Worm (Caenorhabditis elegans) whole organism, L1 larva: ENCODE measurements around the gene lips-12.
A peak's percentile ranks its signal among the peaks of the same experiment; 100 is the strongest.

Experiments used
- C04F5.9 ChIP-seq: sonication (generic microtip); optimal IDR thresholded peaks from 2 replicates; lab custom pipeline; 2016; ENCODE audit warnings: missing genetic modification characterization, missing compliant biosample characterization
- C16A3.4 ChIP-seq: fragments of 150-350 bp; optimal IDR thresholded peaks from 2 replicates; lab custom pipeline; 2014; ENCODE audit warnings: missing biosample characterization, missing genetic modification characterization
- F16B12.6 ChIP-seq: fragments of 150-350 bp; optimal IDR thresholded peaks from 2 replicates; lab custom pipeline; 2014; ENCODE audit warnings: missing biosample characterization, missing genetic modification characterization
- Y116A8C.19 ChIP-seq: sonication (generic microtip); optimal IDR thresholded peaks from 2 replicates; lab custom pipeline; 2016; ENCODE audit warnings: missing compliant biosample characterization, missing genetic modification characterization, borderline replicate concordance
- alr-1 ChIP-seq: fragments of 200-800 bp; sonication (Bioruptor generic); optimal IDR thresholded peaks from 2 replicates; lab custom pipeline; 2018; ENCODE audit warnings: borderline replicate concordance, mild to moderate bottlenecking, missing genetic modification characterization, missing compliant biosample characterization
- aly-2 ChIP-seq: fragments of 150-350 bp; optimal IDR thresholded peaks from 2 replicates; lab custom pipeline; 2014; ENCODE audit warnings: missing biosample characterization, missing genetic modification characterization
- blmp-1 ChIP-seq: fragments of 150-350 bp; optimal IDR thresholded peaks from 2 replicates; lab custom pipeline; 2014; ENCODE audit warnings: missing biosample characterization, missing genetic modification characterization
- ceh-63 ChIP-seq: fragments of 200-800 bp; sonication (Bioruptor generic); optimal IDR thresholded peaks from 2 replicates; lab custom pipeline; 2018; ENCODE audit warnings: mild to moderate bottlenecking, missing genetic modification characterization, missing compliant biosample characterization
- ceh-82 ChIP-seq, 3 experiments: fragments of 150-350 bp in 1 of 3; sonication (generic microtip) in 2 of 3; optimal IDR thresholded peaks; 2 replicates each; lab custom pipeline; 2014 to 2017; ENCODE audit warnings: missing biosample characterization in 3 of 3, missing genetic modification characterization in 3 of 3
- efl-1 ChIP-seq, 4 experiments: fragments of 150-350 bp; optimal IDR thresholded peaks in 3 of 4; peaks in 1 of 4; 1 replicate in 1 of 4; 2 replicates in 3 of 4; lab custom pipeline; 2014; ENCODE audit warnings: missing biosample characterization in 2 of 4, missing genetic modification characterization in 2 of 4, missing genetic modification reagents in 2 of 4
- efl-3 ChIP-seq: fragments of 200-800 bp; sonication (Bioruptor generic); optimal IDR thresholded peaks from 2 replicates; lab custom pipeline; 2018; ENCODE audit warnings: mild to moderate bottlenecking, missing genetic modification characterization, missing compliant biosample characterization
- egl-13 ChIP-seq: sonication (generic microtip); optimal IDR thresholded peaks from 2 replicates; lab custom pipeline; 2016; ENCODE audit warnings: missing genotype, missing genetic modification reagents, missing genetic modification characterization, missing compliant biosample characterization
- elt-2 ChIP-seq: sonication (generic microtip); optimal IDR thresholded peaks from 2 replicates; lab custom pipeline; 2016; ENCODE audit warnings: missing genetic modification characterization, mild to moderate bottlenecking, inconsistent platforms, missing compliant biosample characterization, missing genetic modification reagents
- elt-3 ChIP-seq, 6 experiments: fragments of 150-350 bp in 1 of 6; sonication (generic microtip); optimal IDR thresholded peaks; 2 replicates each; lab custom pipeline; 2017 to 2018; ENCODE audit warnings: missing biosample characterization in 6 of 6, missing genetic modification characterization in 6 of 6, inconsistent platforms in 1 of 6
- grh-1 ChIP-seq: fragments of 200-800 bp; sonication (Bioruptor generic); IDR thresholded peaks from 2 replicates; pipeline ENCODE4 v1.3.6; 2022; ENCODE audit warnings: missing genetic modification reagents, missing genetic modification characterization, missing compliant biosample characterization
- lin-14 ChIP-seq: fragments of 200-800 bp; sonication (Bioruptor generic); optimal IDR thresholded peaks from 2 replicates; lab custom pipeline; 2018; ENCODE audit warnings: mild to moderate bottlenecking, missing genetic modification characterization, moderate library complexity, missing compliant biosample characterization
- lin-15B ChIP-seq: fragments of 150-350 bp; sonication (generic microtip); optimal IDR thresholded peaks from 3 replicates; lab custom pipeline; 2014; ENCODE audit warnings: missing biosample characterization, missing genetic modification characterization
- lin-35 ChIP-seq, 2 experiments: fragments of 150-350 bp; optimal IDR thresholded peaks; 2 replicates each; lab custom pipeline; 2014; ENCODE audit warnings: missing biosample characterization in 2 of 2, missing genetic modification characterization in 2 of 2, missing genetic modification reagents in 2 of 2
- lir-3 ChIP-seq: sonication (generic microtip); optimal IDR thresholded peaks from 2 replicates; lab custom pipeline; 2016; ENCODE audit warnings: mild to moderate bottlenecking, missing genetic modification characterization, moderate library complexity, missing compliant biosample characterization; ENCODE audit not compliant: poor library complexity
- mab-9 ChIP-seq: fragments of 200-800 bp; sonication (Bioruptor generic); IDR thresholded peaks from 2 replicates; pipeline ENCODE4 v1.3.6; 2022; ENCODE audit warnings: missing genetic modification reagents, missing genetic modification characterization, missing compliant biosample characterization
- mef-2 ChIP-seq: fragments of 150-350 bp; optimal IDR thresholded peaks from 2 replicates; lab custom pipeline; 2014; ENCODE audit warnings: missing biosample characterization, missing genetic modification characterization
- mep-1 ChIP-seq: fragments of 150-350 bp; optimal IDR thresholded peaks from 2 replicates; lab custom pipeline; 2014; ENCODE audit warnings: missing biosample characterization, missing genetic modification characterization
- nhr-12 ChIP-seq: sonication (generic microtip); optimal IDR thresholded peaks from 2 replicates; lab custom pipeline; 2017; ENCODE audit warnings: missing biosample characterization, missing genetic modification characterization
- nhr-19 ChIP-seq: fragments of 200-800 bp; sonication (Bioruptor generic); conservative IDR thresholded peaks from 2 replicates; pipeline ENCODE4 v1.3.6; 2022; ENCODE audit warnings: missing genetic modification characterization, missing compliant biosample characterization
- nhr-20 ChIP-seq: sonication (generic microtip); optimal IDR thresholded peaks from 2 replicates; lab custom pipeline; 2016; ENCODE audit warnings: mild to moderate bottlenecking, missing genetic modification characterization, missing compliant biosample characterization
- nhr-237 ChIP-seq: fragments of 150-350 bp; optimal IDR thresholded peaks from 2 replicates; lab custom pipeline; 2014; ENCODE audit warnings: missing biosample characterization, missing genetic modification characterization
- nhr-28 ChIP-seq: fragments of 150-350 bp; optimal IDR thresholded peaks from 2 replicates; lab custom pipeline; 2014; ENCODE audit warnings: missing biosample characterization, missing genetic modification characterization
- nhr-47 ChIP-seq: sonication (generic microtip); optimal IDR thresholded peaks from 2 replicates; lab custom pipeline; 2016; ENCODE audit warnings: mild to moderate bottlenecking, missing genetic modification characterization, moderate library complexity, missing compliant biosample characterization
- nhr-71 ChIP-seq: sonication (generic microtip); optimal IDR thresholded peaks from 2 replicates; lab custom pipeline; 2016; ENCODE audit warnings: mild to moderate bottlenecking, missing genetic modification characterization, moderate library complexity, missing compliant biosample characterization
- nhr-77 ChIP-seq: fragments of 150-350 bp; optimal IDR thresholded peaks from 2 replicates; lab custom pipeline; 2014; ENCODE audit warnings: missing biosample characterization, missing genetic modification characterization
- nhr-85 ChIP-seq: sonication (generic microtip); peaks from one replicate; lab custom pipeline; 2016; ENCODE audit warnings: missing genetic modification characterization, inconsistent platforms, missing compliant biosample characterization
- pqm-1 ChIP-seq: sonication (generic microtip); optimal IDR thresholded peaks from 3 replicates; lab custom pipeline; 2017; ENCODE audit warnings: missing biosample characterization, missing genetic modification characterization
- rnt-1 ChIP-seq: sonication (generic microtip); optimal IDR thresholded peaks from 2 replicates; lab custom pipeline; 2016; ENCODE audit warnings: mild to moderate bottlenecking, missing genetic modification characterization, moderate library complexity, missing compliant biosample characterization
- snpc-4 ChIP-seq: fragments of 150-350 bp; optimal IDR thresholded peaks from 2 replicates; lab custom pipeline; 2014; ENCODE audit warnings: missing biosample characterization, missing genetic modification characterization
- tbx-2 ChIP-seq: sonication (generic microtip); optimal IDR thresholded peaks from 2 replicates; lab custom pipeline; 2016; ENCODE audit warnings: missing genetic modification characterization, missing compliant biosample characterization
- tlp-1 ChIP-seq: fragments of 150-350 bp; optimal IDR thresholded peaks from 2 replicates; lab custom pipeline; 2014; ENCODE audit warnings: missing biosample characterization, missing genetic modification characterization
- unc-30 ChIP-seq: sonication (generic microtip); optimal IDR thresholded peaks from 2 replicates; lab custom pipeline; 2017; ENCODE audit warnings: missing biosample characterization, missing genetic modification characterization
- unc-98 ChIP-seq: fragments of 200-800 bp; sonication (Bioruptor generic); IDR thresholded peaks from 2 replicates; pipeline ENCODE4 v1.3.6; 2022; ENCODE audit warnings: missing genetic modification characterization, missing compliant biosample characterization
- ztf-11 ChIP-seq, 2 experiments: sonication (generic microtip); optimal IDR thresholded peaks; 2 replicates each; lab custom pipeline; 2016 to 2017; ENCODE audit warnings: missing genetic modification characterization in 2 of 2, missing biosample characterization in 1 of 2, missing compliant biosample characterization in 1 of 2

The lips-12 gene

DNA sequence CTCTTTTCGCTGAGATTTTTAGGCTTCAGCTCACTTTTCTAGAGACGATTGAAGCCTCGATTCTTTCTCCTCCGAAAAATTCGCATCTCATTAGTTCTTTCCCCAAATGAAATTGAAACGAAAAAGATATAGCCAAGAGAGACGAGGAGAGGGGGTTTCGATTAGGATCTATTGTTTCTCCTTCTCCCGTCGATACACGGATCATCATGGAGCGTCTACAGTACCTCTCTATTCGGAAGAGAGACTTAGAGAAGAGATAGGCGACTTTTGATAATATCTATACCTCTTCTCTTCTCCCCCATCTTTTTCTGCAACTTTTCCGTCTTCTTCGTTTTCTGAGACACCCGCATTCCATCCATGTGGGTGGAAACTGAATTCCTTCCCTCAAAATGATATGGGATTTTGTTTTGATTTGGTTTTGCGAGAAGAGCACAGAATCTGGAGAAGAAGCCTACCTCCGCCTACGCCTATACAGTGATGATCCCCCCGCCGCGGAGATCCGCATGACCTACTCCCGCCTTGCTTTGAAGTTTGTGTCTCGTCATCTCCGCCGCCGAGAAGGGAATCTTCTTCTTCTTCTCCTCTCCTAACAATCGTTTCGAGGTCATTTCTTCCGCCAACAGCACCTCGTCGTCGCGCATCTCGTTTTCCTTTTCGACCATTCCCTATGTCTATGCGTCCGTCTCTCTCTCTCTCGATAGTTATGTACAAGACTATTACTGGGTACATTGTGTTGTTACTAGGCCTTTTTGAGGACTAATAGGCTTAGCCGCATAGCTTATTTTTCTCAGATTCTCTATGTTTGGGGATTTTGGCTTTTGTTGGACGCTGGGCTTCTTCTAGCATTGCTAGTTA, 27.9 kb upstream of the lips-12 start (continued):
- TF ChIP-seq lin-35 (GFP tag; optimal IDR thresholded peaks at IDR 0.05; lab: Kevin White, UChicago), result peak in 1 of 2 experiments; percentile 14
- TF ChIP-seq ceh-63, result no peak
- no peak for TF ChIP-seq lir-3
- no peak for TF ChIP-seq mab-9 (GFP tag; lab: Robert Waterston, UW)
- no peak for TF ChIP-seq C04F5.9
- peak; percentile 46 for TF ChIP-seq mep-1 (tag; lab: Kevin White, UChicago)
- TF ChIP-seq unc-98 (GFP tag; lab: Robert Waterston, UW), result no peak
- peak; percentile 67 for TF ChIP-seq nhr-85 (tag; lab: Kevin White, UChicago)
- no peak for TF ChIP-seq alr-1
- no peak for TF ChIP-seq tbx-2 (tag; lab: Kevin White, UChicago)

DNA sequence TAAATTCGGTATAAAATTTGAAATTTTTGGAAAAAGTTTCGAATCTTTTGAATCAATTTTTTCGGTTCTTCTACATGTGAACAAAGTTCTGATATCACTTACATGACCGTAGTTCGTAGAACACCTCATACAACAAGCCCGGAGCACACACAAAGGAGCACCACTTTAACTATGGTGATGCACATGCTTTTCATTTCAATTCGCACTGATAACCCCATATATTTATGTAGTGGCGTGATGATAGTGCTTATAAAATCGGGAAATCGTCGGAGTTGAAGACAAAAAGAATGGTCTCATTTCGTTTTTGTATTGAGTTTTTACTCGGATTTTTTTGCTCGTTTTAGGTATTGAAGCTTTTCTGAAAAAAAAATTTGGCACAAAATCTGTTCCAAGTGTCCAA, 26.7 kb upstream of the lips-12 start, which contains the start of gene W09B6.4:
W09B6.4 (minus strand) TSS at position 151 of the 400 bp plus-strand sequence.
- TF ChIP-seq pqm-1 (tag; lab: Kevin White, UChicago), result peak; percentile 7
- no peak for TF ChIP-seq aly-2 (tag; lab: Kevin White, UChicago)
- TF ChIP-seq elt-2 (tag; lab: Kevin White, UChicago), result peak; percentile 31

DNA sequence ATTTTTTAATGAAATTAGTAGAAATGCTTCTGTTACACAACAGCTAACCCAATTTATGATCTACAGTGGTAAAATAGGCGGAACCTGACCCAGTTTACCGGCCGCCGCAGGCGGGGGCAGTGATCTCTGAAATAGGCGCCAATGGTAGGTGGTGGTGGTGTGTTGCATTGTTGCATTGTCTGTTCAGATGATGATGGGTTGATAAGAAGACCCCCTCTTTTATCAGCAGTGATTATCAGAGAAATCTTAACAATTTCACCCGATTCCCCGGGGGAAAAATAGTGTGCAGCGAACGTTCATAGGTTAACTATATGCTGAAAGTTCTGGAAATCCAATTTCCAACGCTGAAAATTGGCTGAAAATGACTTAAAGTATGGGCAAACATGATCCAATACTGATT, 24.6 kb upstream of the lips-12 start:
- TF ChIP-seq ceh-82 (tag; optimal IDR thresholded peaks at IDR 0.05; lab: Kevin White, UChicago) (no peak), nhr-77 (no peak), nhr-237 (tag; lab: Kevin White, UChicago) (no peak), nhr-19 (GFP tag; lab: Robert Waterston, UW) (no peak), unc-30 (tag; lab: Kevin White, UChicago) (no peak), Y116A8C.19 (tag; lab: Kevin White, UChicago) (no peak), lin-35 (GFP tag; optimal IDR thresholded peaks at IDR 0.05; lab: Kevin White, UChicago) (peak in 1 of 2 experiments; percentile 3), elt-2 (tag; lab: Kevin White, UChicago) (peak; percentile 57), C04F5.9 (no peak), efl-3 (no peak), ztf-11 (tag; optimal IDR thresholded peaks at IDR 0.05; lab: Kevin White, UChicago) (no peak), nhr-28 (no peak), efl-1 (optimal IDR thresholded peaks at IDR 0.05; lab: Kevin White, UChicago) (no peak), efl-1 (GFP tag; optimal IDR thresholded peaks at IDR 0.05 in 1 of 2; lab: Kevin White, UChicago) (peak in 1 of 2 experiments; percentile 46), mef-2 (tag; lab: Kevin White, UChicago) (no peak), nhr-71 (tag; lab: Kevin White, UChicago) (no peak)

DNA sequence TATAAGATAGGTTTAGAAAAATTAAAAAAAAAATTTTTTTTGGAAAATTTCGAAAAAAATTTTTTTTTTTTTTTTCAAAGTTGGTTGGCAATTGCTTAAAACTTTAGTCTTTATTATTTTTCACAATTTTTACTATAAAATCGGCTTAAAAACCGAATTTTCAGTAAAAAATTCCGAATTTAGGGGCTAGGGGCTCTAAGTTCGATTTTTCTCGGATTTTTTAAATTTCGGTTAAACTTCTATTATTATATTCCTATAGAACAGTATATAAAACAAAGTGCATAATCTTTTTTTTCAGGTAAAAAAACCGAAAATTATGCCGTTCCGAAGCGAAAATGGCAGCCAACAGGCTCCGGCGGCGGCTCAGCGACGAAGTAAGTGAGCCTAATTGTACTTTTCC, 22.5 kb upstream of the lips-12 start, which contains the start of gene pod-2:
pod-2 (plus strand) TSS at position 301 of the 400 bp plus-strand sequence.
- TF ChIP-seq nhr-12 (tag; lab: Kevin White, UChicago) (no peak), nhr-85 (tag; lab: Kevin White, UChicago) (no peak), unc-30 (tag; lab: Kevin White, UChicago) (no peak), lin-35 (GFP tag; optimal IDR thresholded peaks at IDR 0.05; lab: Kevin White, UChicago) (no peak), nhr-237 (tag; lab: Kevin White, UChicago) (no peak), unc-98 (GFP tag; lab: Robert Waterston, UW) (no peak), ceh-63 (no peak), F16B12.6 (tag; lab: Kevin White, UChicago) (no peak), elt-2 (tag; lab: Kevin White, UChicago) (no peak), tlp-1 (tag; lab: Kevin White, UChicago) (no peak), efl-1 (optimal IDR thresholded peaks at IDR 0.05; lab: Kevin White, UChicago) (no peak), efl-1 (GFP tag; optimal IDR thresholded peaks at IDR 0.05 in 1 of 2; lab: Kevin White, UChicago) (no peak), snpc-4 (tag; lab: Kevin White, UChicago) (no peak)

DNA sequence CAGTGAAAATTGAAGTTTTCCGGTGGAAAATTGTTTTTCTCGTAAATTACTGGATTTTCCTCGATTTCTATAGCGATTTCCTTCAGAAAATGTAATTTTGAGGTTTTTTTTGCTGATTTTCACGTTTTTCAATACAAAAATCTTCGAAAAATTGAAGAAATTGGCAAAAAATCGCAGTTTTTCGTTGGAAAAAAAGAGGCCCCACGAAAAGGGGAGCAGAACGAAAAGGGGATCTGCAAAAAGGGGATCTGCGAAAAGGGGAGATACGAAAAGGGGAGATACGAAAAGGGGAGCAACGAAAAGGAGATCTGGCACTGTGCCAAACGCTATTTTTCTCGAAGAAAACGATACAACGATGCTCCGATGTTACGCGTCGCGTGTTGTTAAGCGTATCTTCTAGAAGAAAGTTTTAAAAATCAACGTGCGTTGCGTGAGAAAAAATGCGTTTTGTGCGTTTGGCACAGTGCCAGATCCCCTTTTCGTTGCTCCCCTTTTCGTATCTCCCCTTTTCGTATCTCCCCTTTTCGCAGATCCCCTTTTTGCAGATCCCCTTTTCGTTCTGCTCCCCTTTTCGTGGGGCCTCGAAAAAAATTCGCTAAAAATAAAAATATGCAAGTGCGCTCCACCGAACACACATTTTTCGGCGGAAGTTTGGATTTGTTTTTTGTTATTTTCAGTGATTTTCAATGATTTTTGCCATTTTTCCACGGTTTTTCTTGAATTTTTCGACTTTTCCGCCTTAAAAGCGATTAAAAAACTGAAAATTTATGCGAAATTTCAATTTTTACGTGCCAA, 20.5 kb upstream of the lips-12 start:
- TF ChIP-seq grh-1 (GFP tag; lab: Robert Waterston, UW) (0 out of 2 replicates have a peak, but pooled peaks have one; percentile 23), elt-3 (tag; optimal IDR thresholded peaks at IDR 0.05; lab: Kevin White, UChicago) (peak in 1 of 6 experiments; percentile 31), mep-1 (tag; lab: Kevin White, UChicago) (peak; percentile 24), rnt-1 (peak; percentile 88), ztf-11 (tag; optimal IDR thresholded peaks at IDR 0.05; lab: Kevin White, UChicago) (peak in 1 of 2 experiments; percentile 77), nhr-47 (tag; lab: Kevin White, UChicago) (peak; percentile 71), efl-1 (optimal IDR thresholded peaks at IDR 0.05; lab: Kevin White, UChicago) (peak; percentile 50 to 76), efl-1 (GFP tag; optimal IDR thresholded peaks at IDR 0.05 in 1 of 2; lab: Kevin White, UChicago) (peak; percentile 84 to 98), blmp-1 (tag; lab: Kevin White, UChicago) (peak; percentile 31), lin-15B (tag; lab: Kevin White, UChicago) (peak; percentile 34), lin-14 (GFP tag; lab: Kevin White, UChicago) (peak; percentile 56), egl-13 (tag; lab: Kevin White, UChicago) (peak; percentile 49), C16A3.4 (peak; percentile 32), nhr-20 (peak; percentile 53)
